Worm (Caenorhabditis elegans) whole organism, L1 larva: ENCODE data around the gene anp-1.
"Not testable (repeated sequence)": the region's sequence is repeated elsewhere in the genome, so short reads cannot be mapped to it uniquely, and the experiment has no call there.

Experiments
- C34B4.2 ChIP-seq: sonication (generic microtip); optimal IDR thresholded peaks from 2 replicates; lab custom pipeline; 2017; ENCODE audit warnings: mild to moderate bottlenecking, missing genetic modification characterization, missing compliant biosample characterization
- alr-1 ChIP-seq: fragments of 200-800 bp; sonication (Bioruptor generic); optimal IDR thresholded peaks from 2 replicates; lab custom pipeline; 2018; ENCODE audit warnings: borderline replicate concordance, mild to moderate bottlenecking, missing genetic modification characterization, missing compliant biosample characterization
- blmp-1 ChIP-seq: fragments of 150-350 bp; optimal IDR thresholded peaks from 2 replicates; lab custom pipeline; 2014; ENCODE audit warnings: missing biosample characterization, missing genetic modification characterization
- ceh-8 ChIP-seq: fragments of 200-800 bp; sonication (Bioruptor generic); optimal IDR thresholded peaks from 2 replicates; lab custom pipeline; 2018; ENCODE audit warnings: mild to moderate bottlenecking, missing genetic modification characterization, moderate library complexity, missing compliant biosample characterization
- ceh-88 ChIP-seq: fragments of 200-800 bp; sonication (Bioruptor generic); IDR thresholded peaks from 2 replicates; pipeline ENCODE4 v1.3.6; 2022; ENCODE audit warnings: missing genetic modification characterization, missing compliant biosample characterization
- dpl-1 ChIP-seq, 3 experiments: fragments of 150-350 bp in 2 of 3; sonication (generic microtip) in 1 of 3; optimal IDR thresholded peaks; 2 replicates each; lab custom pipeline; 2014 to 2017; ENCODE audit warnings: missing biosample characterization in 3 of 3, missing genetic modification characterization in 3 of 3, missing genetic modification reagents in 3 of 3
- efl-1 ChIP-seq, 4 experiments: fragments of 150-350 bp; optimal IDR thresholded peaks in 3 of 4; peaks in 1 of 4; 1 replicate in 1 of 4; 2 replicates in 3 of 4; lab custom pipeline; 2014; ENCODE audit warnings: missing biosample characterization in 2 of 4, missing genetic modification characterization in 2 of 4, missing genetic modification reagents in 2 of 4
- efl-3 ChIP-seq: fragments of 200-800 bp; sonication (Bioruptor generic); optimal IDR thresholded peaks from 2 replicates; lab custom pipeline; 2018; ENCODE audit warnings: mild to moderate bottlenecking, missing genetic modification characterization, missing compliant biosample characterization
- elt-2 ChIP-seq: sonication (generic microtip); optimal IDR thresholded peaks from 2 replicates; lab custom pipeline; 2016; ENCODE audit warnings: missing genetic modification characterization, mild to moderate bottlenecking, inconsistent platforms, missing compliant biosample characterization, missing genetic modification reagents
- elt-3 ChIP-seq, 6 experiments: fragments of 150-350 bp in 1 of 6; sonication (generic microtip); optimal IDR thresholded peaks; 2 replicates each; lab custom pipeline; 2017 to 2018; ENCODE audit warnings: missing biosample characterization in 6 of 6, missing genetic modification characterization in 6 of 6, inconsistent platforms in 1 of 6
- ets-5 ChIP-seq: fragments of 200-800 bp; sonication (Bioruptor generic); IDR thresholded peaks from 2 replicates; pipeline ENCODE4 v1.3.6; 2022; ENCODE audit warnings: missing genetic modification characterization, missing compliant biosample characterization
- fkh-4 ChIP-seq: sonication (generic microtip); optimal IDR thresholded peaks from 2 replicates; lab custom pipeline; 2016; ENCODE audit warnings: missing compliant biosample characterization, missing genetic modification characterization, borderline replicate concordance
- fos-1 ChIP-seq: fragments of 150-350 bp; optimal IDR thresholded peaks from 2 replicates; lab custom pipeline; 2014; ENCODE audit warnings: missing biosample characterization, missing genetic modification characterization
- grh-1 ChIP-seq: fragments of 200-800 bp; sonication (Bioruptor generic); IDR thresholded peaks from 2 replicates; pipeline ENCODE4 v1.3.6; 2022; ENCODE audit warnings: missing genetic modification reagents, missing genetic modification characterization, missing compliant biosample characterization
- isw-1 ChIP-seq: fragments of 200-800 bp; sonication (Bioruptor generic); IDR thresholded peaks from 2 replicates; pipeline ENCODE4 v1.3.6; 2022; ENCODE audit warnings: missing genetic modification characterization, missing compliant biosample characterization
- lin-14 ChIP-seq: fragments of 200-800 bp; sonication (Bioruptor generic); optimal IDR thresholded peaks from 2 replicates; lab custom pipeline; 2018; ENCODE audit warnings: mild to moderate bottlenecking, missing genetic modification characterization, moderate library complexity, missing compliant biosample characterization
- lir-3 ChIP-seq: sonication (generic microtip); optimal IDR thresholded peaks from 2 replicates; lab custom pipeline; 2016; ENCODE audit warnings: mild to moderate bottlenecking, missing genetic modification characterization, moderate library complexity, missing compliant biosample characterization; ENCODE audit not compliant: poor library complexity
- nhr-11 ChIP-seq: fragments of 150-350 bp; optimal IDR thresholded peaks from 2 replicates; lab custom pipeline; 2014; ENCODE audit warnings: missing biosample characterization, missing genetic modification characterization
- nhr-12 ChIP-seq: sonication (generic microtip); optimal IDR thresholded peaks from 2 replicates; lab custom pipeline; 2017; ENCODE audit warnings: missing biosample characterization, missing genetic modification characterization
- nhr-71 ChIP-seq: sonication (generic microtip); optimal IDR thresholded peaks from 2 replicates; lab custom pipeline; 2016; ENCODE audit warnings: mild to moderate bottlenecking, missing genetic modification characterization, moderate library complexity, missing compliant biosample characterization
- nhr-76 ChIP-seq: sonication (generic microtip); optimal IDR thresholded peaks from 2 replicates; lab custom pipeline; 2017; ENCODE audit warnings: missing biosample characterization, missing genetic modification characterization
- nhr-85 ChIP-seq: sonication (generic microtip); peaks from one replicate; lab custom pipeline; 2016; ENCODE audit warnings: missing genetic modification characterization, inconsistent platforms, missing compliant biosample characterization
- pax-3 ChIP-seq: fragments of 200-800 bp; sonication (Bioruptor generic); optimal IDR thresholded peaks from 2 replicates; lab custom pipeline; 2018; ENCODE audit warnings: mild to moderate bottlenecking, missing genetic modification characterization, moderate library complexity, missing compliant biosample characterization
- rnt-1 ChIP-seq: sonication (generic microtip); optimal IDR thresholded peaks from 2 replicates; lab custom pipeline; 2016; ENCODE audit warnings: mild to moderate bottlenecking, missing genetic modification characterization, moderate library complexity, missing compliant biosample characterization
- swsn-7 ChIP-seq: sonication (generic microtip); optimal IDR thresholded peaks from 2 replicates; lab custom pipeline; 2016; ENCODE audit warnings: missing genetic modification characterization, missing compliant biosample characterization
- unc-62 ChIP-seq: fragments of 150-350 bp; optimal IDR thresholded peaks from 2 replicates; lab custom pipeline; 2014; ENCODE audit warnings: missing biosample characterization, missing genetic modification reagents, missing genetic modification characterization
- unc-98 ChIP-seq: fragments of 200-800 bp; sonication (Bioruptor generic); IDR thresholded peaks from 2 replicates; pipeline ENCODE4 v1.3.6; 2022; ENCODE audit warnings: missing genetic modification characterization, missing compliant biosample characterization
- vab-15 ChIP-seq: sonication (generic microtip); optimal IDR thresholded peaks from 2 replicates; lab custom pipeline; 2017; ENCODE audit warnings: missing genotype, mild to moderate bottlenecking, missing genetic modification characterization, missing compliant biosample characterization
- zag-1 ChIP-seq: fragments of 150-350 bp; optimal IDR thresholded peaks from 2 replicates; lab custom pipeline; 2014; ENCODE audit warnings: missing biosample characterization, missing genetic modification characterization
- ztf-11 ChIP-seq, 2 experiments: sonication (generic microtip); optimal IDR thresholded peaks; 2 replicates each; lab custom pipeline; 2016 to 2017; ENCODE audit warnings: missing genetic modification characterization in 2 of 2, missing biosample characterization in 1 of 2, missing compliant biosample characterization in 1 of 2

anp-1 gene

DNA sequence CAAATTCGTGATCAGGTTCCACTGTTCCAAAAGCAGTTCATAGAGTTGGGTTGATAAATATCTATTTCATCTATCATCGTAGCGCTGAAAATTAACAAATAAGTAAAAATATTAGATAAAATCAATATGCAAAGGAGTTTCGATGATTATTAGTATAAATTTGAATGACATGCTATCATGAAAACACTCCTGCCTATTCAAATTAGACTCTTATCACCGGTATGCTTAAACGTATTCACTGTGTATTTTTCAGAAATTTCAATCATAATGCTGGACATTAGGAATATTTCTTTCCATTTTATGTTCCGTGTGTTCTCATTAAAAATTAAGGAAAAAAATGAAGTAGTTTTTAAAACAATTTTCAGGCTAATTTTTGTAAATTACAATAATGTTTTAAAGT, 14.0 kb upstream of the anp-1 start, which contains the start of gene C44H9.6:
C44H9.6 (minus strand) TSS at position 101 of the 400 bp plus-strand sequence.
- TF ChIP-seq efl-1 (optimal IDR thresholded peaks at IDR 0.05; lab: Kevin White, UChicago) (no peak), efl-1 (GFP tag; optimal IDR thresholded peaks at IDR 0.05 in 1 of 2; lab: Kevin White, UChicago) (peak in 1 of 2 experiments; percentile 67), fkh-4 (tag; lab: Kevin White, UChicago) (no peak), ceh-88 (GFP tag; lab: Robert Waterston, UW) (no peak)

- TF ChIP-seq fkh-4 (tag; lab: Kevin White, UChicago) (no peak), C34B4.2 (tag; lab: Kevin White, UChicago) (no peak), swsn-7 (tag; lab: Kevin White, UChicago) (no peak), alr-1 (tag; lab: Kevin White, UChicago) (no peak), nhr-85 (tag; lab: Kevin White, UChicago) (no peak), nhr-11 (tag; lab: Kevin White, UChicago) (no peak), lin-14 (GFP tag; lab: Kevin White, UChicago) (no peak), ztf-11 (tag; optimal IDR thresholded peaks at IDR 0.05; lab: Kevin White, UChicago) (no peak), efl-3 (GFP tag; lab: Kevin White, UChicago) (no peak), grh-1 (GFP tag; lab: Robert Waterston, UW) (no peak)
- TF ChIP-seq, all 84 proteins: peak for 0
Observed at ce11 chrV:12849736-12850135, 9.5 kb upstream of the anp-1 start, which contains the start of gene C44H9.5. Gene C44H9.5 (minus strand): TSS chrV:12849864.

- TF ChIP-seq nhr-76 (tag; lab: Kevin White, UChicago) (no peak), elt-2 (tag; lab: Kevin White, UChicago) (peak; percentile 49), lir-3 (tag; lab: Kevin White, UChicago) (no peak), nhr-12 (no peak), pax-3 (peak; percentile 20), ceh-8 (GFP tag; lab: Kevin White, UChicago) (no peak), elt-3 (tag; optimal IDR thresholded peaks at IDR 0.05; lab: Kevin White, UChicago) (no peak), ztf-11 (tag; optimal IDR thresholded peaks at IDR 0.05; lab: Kevin White, UChicago) (no peak)
Observed at ce11 chrV:12852355-12852754, 6.9 kb upstream of the anp-1 start.

- TF ChIP-seq unc-98 (no peak), elt-2 (tag; lab: Kevin White, UChicago) (peak; percentile 5)
Observed at ce11 chrV:12854766-12855165, 4.5 kb upstream of the anp-1 start, which contains the start of gene C44H9.7. Gene C44H9.7 (minus strand): TSS chrV:12854866.

- not testable (repeated sequence) for TF ChIP-seq nhr-71; blmp-1 (tag; lab: Kevin White, UChicago); elt-3 (tag; optimal IDR thresholded peaks at IDR 0.05; lab: Kevin White, UChicago)
- TF ChIP-seq, all 84 proteins: peak for 0; not testable (repeated sequence) for 84
Observed at ce11 chrV:12865615-12866014, 6.4 kb downstream of the anp-1 start, which contains the start of gene T07F10.5. Gene T07F10.5 (plus strand): TSS chrV:12865915.

DNA sequence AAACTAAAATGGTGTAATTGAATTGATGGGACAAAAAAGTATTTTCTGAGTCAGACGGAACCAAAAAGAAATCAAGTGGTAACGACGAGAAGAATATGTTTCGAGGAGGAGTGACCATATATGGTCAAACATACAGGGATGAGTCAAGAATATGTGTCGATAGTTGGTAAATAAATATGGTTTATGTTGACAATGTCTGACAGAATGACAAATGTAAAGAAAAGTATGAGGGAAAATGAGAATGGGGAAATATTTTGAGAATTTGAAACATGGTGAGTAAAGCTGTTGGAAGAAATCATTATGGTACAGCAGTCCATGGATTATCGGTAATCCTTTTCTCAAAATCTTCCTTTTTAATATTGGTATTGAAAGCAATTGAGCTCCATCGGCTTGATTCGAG, 8.8 kb downstream of the anp-1 start, which contains the start of gene nspg-1:
nspg-1 (minus strand) TSS at position 101 of the 400 bp plus-strand sequence.
- TF ChIP-seq ztf-11 (tag; optimal IDR thresholded peaks at IDR 0.05; lab: Kevin White, UChicago) = no peak
- TF ChIP-seq isw-1 (GFP tag; lab: Robert Waterston, UW) = no peak
- no peak for TF ChIP-seq swsn-7 (tag; lab: Kevin White, UChicago)
- TF ChIP-seq nhr-11 (tag; lab: Kevin White, UChicago) = no peak
- no peak for TF ChIP-seq alr-1 (tag; lab: Kevin White, UChicago)
- TF ChIP-seq nhr-85 (tag; lab: Kevin White, UChicago) = no peak
- TF ChIP-seq dpl-1 (GFP tag; optimal IDR thresholded peaks at IDR 0.05; lab: Kevin White, UChicago) = no peak
- no peak for TF ChIP-seq rnt-1 (tag; lab: Kevin White, UChicago)
- no peak for TF ChIP-seq efl-3 (GFP tag; lab: Kevin White, UChicago)
- TF ChIP-seq ets-5 (GFP tag; lab: Robert Waterston, UW) = no peak
- TF ChIP-seq unc-62 (GFP tag; lab: Kevin White, UChicago) = no peak
- TF ChIP-seq vab-15 (tag; lab: Kevin White, UChicago) = no peak
- TF ChIP-seq zag-1 (tag; lab: Kevin White, UChicago) = no peak
- no peak for TF ChIP-seq nhr-76 (tag; lab: Kevin White, UChicago)
- no peak for TF ChIP-seq fos-1
- no peak for TF ChIP-seq nhr-12
